Fruit fly (Drosophila melanogaster) whole organism, embryonic: ENCODE measurements around the gene ssp5.

Experiments
- ATbp ChIP-seq: fragments of 200-800 bp; sonication (Bioruptor generic); optimal IDR thresholded peaks from 2 replicates; lab custom pipeline; 2017; ENCODE audit warnings: missing biosample characterization, mild to moderate bottlenecking, missing genetic modification characterization, missing genetic modification reagents
- Adf1 ChIP-seq: fragments of 200-800 bp; sonication (Bioruptor generic); IDR thresholded peaks from 2 replicates; pipeline ENCODE4 v1.3.6; 2022; ENCODE audit warnings: missing biosample characterization, missing genetic modification characterization
- Awh ChIP-seq: fragments of 200-800 bp; sonication (Bioruptor generic); IDR thresholded peaks from 2 replicates; pipeline ENCODE4, ENCODE4 v1.3.6; 2022; ENCODE audit warnings: missing biosample characterization, missing genetic modification characterization
- B-H1 ChIP-seq: fragments of 200-800 bp; sonication (Bioruptor generic); IDR thresholded peaks from 3 replicates; pipeline ENCODE4 v1.3.6; 2022; ENCODE audit warnings: missing biosample characterization, missing genetic modification characterization
- Bdp1 ChIP-seq: fragments of 200-800 bp; sonication (Bioruptor generic); optimal IDR thresholded peaks from 3 replicates; lab custom pipeline; 2016; ENCODE audit warnings: missing biosample characterization, missing genetic modification characterization
- Blimp-1 ChIP-seq: fragments of 200-800 bp; sonication (Bioruptor generic); optimal IDR thresholded peaks from 3 replicates; lab custom pipeline; 2018; ENCODE audit warnings: missing biosample characterization, missing genetic modification characterization, mild to moderate bottlenecking, moderate library complexity, missing genetic modification reagents
- C15 ChIP-seq: fragments of 200-800 bp; sonication (Bioruptor generic); IDR thresholded peaks from 3 replicates; pipeline ENCODE4 v1.3.6; 2022; ENCODE audit warnings: missing biosample characterization, missing genetic modification characterization
- CG1024 ChIP-seq: fragments of 200-800 bp; sonication (Bioruptor generic); IDR thresholded peaks from 2 replicates; pipeline ENCODE4 v1.3.6; 2022; ENCODE audit warnings: missing biosample characterization, missing genetic modification characterization
- CG10366 ChIP-seq: fragments of 200-800 bp; sonication (Bioruptor generic); IDR thresholded peaks from 2 replicates; pipeline ENCODE4 v1.3.6; 2022; ENCODE audit warnings: missing biosample characterization, missing genetic modification characterization
- CG12219 ChIP-seq: fragments of 200-800 bp; sonication (Bioruptor generic); optimal IDR thresholded peaks from 3 replicates; lab custom pipeline; 2018; ENCODE audit warnings: missing biosample characterization, mild to moderate bottlenecking, missing genetic modification characterization
- CG12942 ChIP-seq: fragments of 200-800 bp; sonication (Bioruptor generic); optimal IDR thresholded peaks from 3 replicates; lab custom pipeline; 2016; ENCODE audit warnings: missing biosample characterization, missing genetic modification characterization
- CG14667 ChIP-seq: fragments of 200-800 bp; sonication (Bioruptor generic); IDR thresholded peaks from 2 replicates; pipeline ENCODE4 v1.3.6; 2022; ENCODE audit warnings: missing biosample characterization, missing genetic modification characterization
- CG14710 ChIP-seq: fragments of 200-800 bp; sonication (Bioruptor generic); optimal IDR thresholded peaks from 3 replicates; lab custom pipeline; 2019; ENCODE audit warnings: missing biosample characterization, mild to moderate bottlenecking, missing genetic modification characterization, moderate library complexity
- CG18262 ChIP-seq: fragments of 200-800 bp; optimal IDR thresholded peaks from 3 replicates; lab custom pipeline; 2019; ENCODE audit warnings: missing biosample characterization, mild to moderate bottlenecking, missing genetic modification characterization, moderate library complexity
- CG2129 ChIP-seq: fragments of 200-800 bp; sonication (Bioruptor generic); IDR thresholded peaks from 2 replicates; pipeline ENCODE4 v1.3.6; 2022; ENCODE audit warnings: missing biosample characterization, missing genetic modification characterization; ENCODE audit not compliant: partially characterized antibody
- CG2889 ChIP-seq: fragments of 200-800 bp; sonication (Bioruptor generic); IDR thresholded peaks from 3 replicates; pipeline ENCODE4 v1.3.6; 2022; ENCODE audit warnings: missing biosample characterization, missing genetic modification characterization
- CG3163 ChIP-seq: fragments of 200-800 bp; sonication (Bioruptor generic); optimal IDR thresholded peaks from 3 replicates; lab custom pipeline; 2016; ENCODE audit warnings: missing biosample characterization, missing genetic modification characterization
- CG34376 ChIP-seq: fragments of 200-800 bp; sonication (Bioruptor generic); optimal IDR thresholded peaks from 2 replicates; lab custom pipeline; 2018; ENCODE audit warnings: missing biosample characterization, mild to moderate bottlenecking, missing genetic modification characterization
- CG3838 ChIP-seq: fragments of 200-800 bp; sonication (Bioruptor generic); optimal IDR thresholded peaks from 3 replicates; lab custom pipeline; 2016; ENCODE audit warnings: missing biosample characterization, missing genetic modification characterization
- CG3847 ChIP-seq: fragments of 200-800 bp; sonication (Bioruptor generic); IDR thresholded peaks from 2 replicates; pipeline ENCODE4 v1.3.6; 2022; ENCODE audit warnings: missing biosample characterization, missing genetic modification characterization
- CG6175 ChIP-seq: fragments of 200-800 bp; sonication (Bioruptor generic); IDR thresholded peaks from 3 replicates; pipeline ENCODE4 v1.3.6; 2022; ENCODE audit warnings: missing biosample characterization, missing genetic modification characterization
- CG6791 ChIP-seq: fragments of 200-800 bp; sonication (Bioruptor generic); IDR thresholded peaks from 3 replicates; pipeline ENCODE4 v1.3.6; 2022; ENCODE audit warnings: missing biosample characterization, missing genetic modification characterization; ENCODE audit not compliant: partially characterized antibody
- CG7357 ChIP-seq: fragments of 200-800 bp; sonication (Bioruptor generic); IDR thresholded peaks from 3 replicates; pipeline ENCODE4 v1.3.6; 2022; ENCODE audit warnings: missing biosample characterization, missing genetic modification characterization
- CG9437 ChIP-seq: fragments of 200-800 bp; sonication (Bioruptor generic); optimal IDR thresholded peaks from 2 replicates; lab custom pipeline; 2018; ENCODE audit warnings: missing biosample characterization, mild to moderate bottlenecking, missing genetic modification characterization
- D19A ChIP-seq: fragments of 200-800 bp; optimal IDR thresholded peaks from 3 replicates; lab custom pipeline; 2019; ENCODE audit warnings: missing biosample characterization, mild to moderate bottlenecking, missing genetic modification characterization, moderate library complexity
- Fer2 ChIP-seq: fragments of 200-800 bp; sonication (Bioruptor generic); optimal IDR thresholded peaks from 2 replicates; lab custom pipeline; 2018; ENCODE audit warnings: missing biosample characterization, mild to moderate bottlenecking, missing genetic modification characterization, moderate library complexity
- GATAe ChIP-seq: fragments of 200-800 bp; sonication (Bioruptor generic); conservative IDR thresholded peaks from 2 replicates; pipeline ENCODE4 v1.3.6; 2022; ENCODE audit warnings: missing biosample characterization, missing genetic modification characterization
- Mad ChIP-seq: fragments of 200-800 bp; sonication (Bioruptor generic); optimal IDR thresholded peaks from 2 replicates; lab custom pipeline; 2016; ENCODE audit warnings: missing biosample characterization, missing genetic modification characterization
- NC2α ChIP-seq: fragments of 200-800 bp; sonication (Bioruptor generic); optimal IDR thresholded peaks from 2 replicates; lab custom pipeline; 2016; ENCODE audit warnings: missing biosample characterization, missing genetic modification characterization
- Optix ChIP-seq: fragments of 200-800 bp; sonication (Bioruptor generic); IDR thresholded peaks from 3 replicates; pipeline ENCODE4 v1.3.6; 2022; ENCODE audit warnings: missing biosample characterization, missing genetic modification characterization
- PHDP ChIP-seq: fragments of 200-800 bp; sonication (Bioruptor generic); optimal IDR thresholded peaks from 3 replicates; lab custom pipeline; 2018; ENCODE audit warnings: missing biosample characterization, mild to moderate bottlenecking, missing genetic modification characterization, moderate library complexity
- Taf1 ChIP-seq: fragments of 200-800 bp; sonication (Bioruptor generic); IDR thresholded peaks from 2 replicates; pipeline ENCODE4 v1.3.6; 2022; ENCODE audit warnings: missing biosample characterization, missing genetic modification characterization
- Trl ChIP-seq, 3 experiments: fragments of >200 bp in 2 of 3; fragments of 200-800 bp in 1 of 3; sonication (Bioruptor generic) in 1 of 3; optimal IDR thresholded peaks; 2 replicates in 1 of 3; 3 replicates in 2 of 3; lab custom pipeline; 2016 to 2017; ENCODE audit warnings: missing biosample characterization in 1 of 3, missing genetic modification characterization in 1 of 3
- ato ChIP-seq: fragments of 200-800 bp; sonication (Bioruptor generic); IDR thresholded peaks from 2 replicates; pipeline ENCODE4 v1.3.6; 2022; ENCODE audit warnings: missing biosample characterization, missing genetic modification characterization; ENCODE audit not compliant: partially characterized antibody
- caup ChIP-seq: fragments of 200-800 bp; sonication (Bioruptor generic); optimal IDR thresholded peaks from 3 replicates; lab custom pipeline; 2017; ENCODE audit warnings: missing biosample characterization, mild to moderate bottlenecking, missing genetic modification characterization, moderate library complexity; ENCODE audit not compliant: severe bottlenecking
- crp ChIP-seq, 2 experiments: fragments of 200-800 bp; sonication (Bioruptor generic); optimal IDR thresholded peaks; 2 replicates in 1 of 2; 3 replicates in 1 of 2; lab custom pipeline; 2017; ENCODE audit warnings: missing biosample characterization in 2 of 2, missing genetic modification characterization in 2 of 2, mild to moderate bottlenecking in 1 of 2, moderate library complexity in 1 of 2
- dmrt11E ChIP-seq: fragments of 200-800 bp; sonication (Bioruptor generic); optimal IDR thresholded peaks from 3 replicates; lab custom pipeline; 2018; ENCODE audit warnings: missing biosample characterization, mild to moderate bottlenecking, missing genetic modification characterization, moderate library complexity
- ems ChIP-seq: fragments of 200-800 bp; sonication (Bioruptor generic); optimal IDR thresholded peaks from 3 replicates; lab custom pipeline; 2016; ENCODE audit warnings: missing biosample characterization, missing genetic modification characterization
- gcm ChIP-seq: fragments of 200-800 bp; sonication (Bioruptor generic); optimal IDR thresholded peaks from 2 replicates; lab custom pipeline; 2019; ENCODE audit warnings: missing biosample characterization, mild to moderate bottlenecking, missing genetic modification characterization, moderate library complexity
- lab ChIP-seq: fragments of 200-800 bp; sonication (Bioruptor generic); optimal IDR thresholded peaks from 3 replicates; lab custom pipeline; 2017; ENCODE audit warnings: missing biosample characterization, missing genetic modification characterization, mild to moderate bottlenecking, moderate library complexity, missing genetic modification reagents
- nerfin-1 ChIP-seq: fragments of 200-800 bp; sonication (Bioruptor generic); optimal IDR thresholded peaks from 3 replicates; lab custom pipeline; 2019; ENCODE audit warnings: missing biosample characterization, mild to moderate bottlenecking, missing genetic modification characterization, moderate library complexity
- nom ChIP-seq: fragments of 200-800 bp; sonication (Bioruptor generic); optimal IDR thresholded peaks from 2 replicates; lab custom pipeline; 2017; ENCODE audit warnings: missing biosample characterization, missing genetic modification characterization, mild to moderate bottlenecking, moderate library complexity, missing genetic modification reagents
- psq ChIP-seq: fragments of 200-800 bp; sonication (Bioruptor generic); optimal IDR thresholded peaks from 2 replicates; lab custom pipeline; 2017; ENCODE audit warnings: missing biosample characterization, missing genetic modification characterization
- sisA ChIP-seq: fragments of 200-800 bp; sonication (Bioruptor generic); IDR thresholded peaks from 2 replicates; pipeline ENCODE4 v1.3.6; 2022; ENCODE audit warnings: missing biosample characterization, missing genetic modification characterization
- sna ChIP-seq: fragments of 200-800 bp; sonication (Bioruptor generic); IDR thresholded peaks from 2 replicates; pipeline ENCODE4 v1.3.6; 2022; ENCODE audit warnings: missing biosample characterization, missing genetic modification characterization; ENCODE audit not compliant: partially characterized antibody
- sqz ChIP-seq: fragments of 200-800 bp; sonication (Bioruptor generic); optimal IDR thresholded peaks from 3 replicates; lab custom pipeline; 2018; ENCODE audit warnings: missing biosample characterization, mild to moderate bottlenecking, missing genetic modification characterization
- zfh2 ChIP-seq: fragments of 200-800 bp; sonication (Bioruptor generic); optimal IDR thresholded peaks from 2 replicates; lab custom pipeline; 2016; ENCODE audit warnings: missing biosample characterization, missing genetic modification characterization

The ssp5 gene

DNA sequence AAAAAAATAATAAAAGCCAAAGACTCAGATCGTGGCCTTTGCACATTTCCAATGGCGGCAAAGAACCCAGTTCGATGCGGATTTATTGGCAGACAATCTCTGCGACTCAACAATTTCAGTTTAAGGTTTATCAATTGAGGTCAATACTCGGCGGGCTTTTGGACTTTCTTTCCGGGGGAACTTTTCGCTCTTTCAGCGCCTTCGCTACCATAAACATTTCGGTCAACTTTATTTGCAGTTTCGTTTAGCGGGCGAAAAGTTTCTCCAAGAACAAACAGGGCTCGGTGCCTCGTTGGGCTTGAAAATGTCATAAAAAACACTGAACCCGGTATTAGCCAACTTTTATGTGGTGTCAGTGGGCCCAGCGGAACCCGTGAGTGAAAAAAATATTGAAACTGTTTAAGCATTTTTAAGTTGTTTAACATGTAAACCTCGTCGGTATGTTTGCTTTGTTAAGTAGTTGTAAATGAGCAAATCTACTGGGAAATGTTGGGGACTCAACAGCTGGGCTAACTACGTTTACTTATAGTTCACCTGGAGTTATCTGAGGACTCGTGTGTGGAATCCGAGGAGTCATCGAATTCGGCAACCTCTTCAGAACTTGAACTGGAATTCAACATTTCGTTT, 41.3 kb upstream of the ssp5 start (continued):
- TF ChIP-seq lab (GFP tag; lab: Kevin White, UChicago) (peak; percentile 5), PHDP (tag; lab: Kevin White, UChicago) (peak; percentile 5), NC2α (GFP tag; lab: Kevin White, UChicago) (no peak), CG3163 (no peak), dmrt11E (no peak), ems (GFP tag; lab: Kevin White, UChicago) (no peak), CG12942 (GFP tag; lab: Kevin White, UChicago) (no peak), gcm (GFP tag; lab: Kevin White, UChicago) (no peak), sisA (GFP tag; lab: Robert Waterston, UW) (no peak), ATbp (peak; percentile 52), CG14710 (tag; lab: Kevin White, UChicago) (no peak), B-H1 (GFP tag; lab: Robert Waterston, UW) (no peak), Awh (GFP tag; lab: Robert Waterston, UW) (no peak)

DNA sequence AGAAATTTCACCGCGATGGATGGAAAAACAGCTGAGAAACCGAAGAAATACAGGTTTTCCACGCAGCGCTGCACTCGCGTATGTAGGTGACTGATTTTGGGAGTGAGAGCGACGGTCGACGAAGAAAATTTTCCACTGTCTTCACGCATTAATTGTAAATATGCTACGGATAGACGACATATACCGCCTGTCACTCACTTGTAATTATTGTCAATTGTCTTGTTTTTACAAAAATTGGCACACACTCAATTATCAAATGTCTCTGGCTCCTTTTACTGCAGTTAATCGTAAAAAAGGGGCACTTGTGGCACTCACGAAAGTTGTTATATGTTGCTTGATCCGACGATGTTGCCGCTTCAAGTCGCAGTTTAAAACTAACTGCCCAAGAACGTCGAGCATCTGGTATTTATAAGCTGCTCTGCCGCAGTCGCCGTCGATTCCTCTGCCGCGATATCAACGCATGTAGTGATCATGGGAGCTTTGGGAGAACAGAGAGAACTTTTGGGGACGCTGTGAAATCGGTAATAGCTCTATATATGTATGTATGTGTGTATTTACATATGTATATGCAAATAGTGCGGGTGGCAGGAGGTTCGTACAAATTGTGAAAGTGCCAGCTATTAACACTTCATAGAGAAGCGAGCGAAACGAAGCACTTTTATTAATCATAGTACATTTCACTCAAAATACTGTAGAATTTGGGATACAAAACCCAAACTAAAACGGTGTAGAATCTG, 39.8 kb upstream of the ssp5 start, which contains the start of gene mfas:
Gene mfas (minus strand): TSS at position 382 of the 737 bp plus-strand sequence.
- TF ChIP-seq sqz (peak; percentile 35), CG9437 (peak; percentile 1), Mad (GFP tag; lab: Kevin White, UChicago) (no peak), CG6175 (GFP tag; lab: Robert Waterston, UW) (no peak), CG12942 (GFP tag; lab: Kevin White, UChicago) (no peak), CG7357 (GFP tag; lab: Robert Waterston, UW) (no peak), Blimp-1 (GFP tag; lab: Kevin White, UChicago) (peak; percentile 55), CG14667 (GFP tag; lab: Robert Waterston, UW) (no peak), GATAe (GFP tag; lab: Robert Waterston, UW) (no peak), Bdp1 (GFP tag; lab: Kevin White, UChicago) (no peak), CG34376 (GFP tag; lab: Kevin White, UChicago) (no peak), CG6791 (GFP tag; lab: Robert Waterston, UW) (peak; percentile 34; the same call in 1 of the 3 replicates), D19A (tag; lab: Kevin White, UChicago) (no peak), CG3847 (no peak), zfh2 (GFP tag; lab: Kevin White, UChicago) (no peak), CG18262 (tag; lab: Kevin White, UChicago) (peak; percentile 2), Fer2 (tag; lab: Kevin White, UChicago) (no peak), Taf1 (GFP tag; lab: Robert Waterston, UW) (no peak), C15 (GFP tag; lab: Robert Waterston, UW) (no peak), Optix (GFP tag; lab: Robert Waterston, UW) (no peak), psq (GFP tag; lab: Kevin White, UChicago) (no peak), CG3838 (no peak), Trl (optimal IDR thresholded peaks at IDR 0.05; lab: Kevin White, UChicago) (peak; percentile 39 to 44), Trl (GFP tag; optimal IDR thresholded peaks at IDR 0.05; lab: Kevin White, UChicago) (no peak), CG10366 (GFP tag; lab: Robert Waterston, UW) (no peak), CG2889 (no peak), Adf1 (GFP tag; lab: Robert Waterston, UW) (peak; percentile 89), crp (GFP tag; optimal IDR thresholded peaks at IDR 0.05; lab: Kevin White, UChicago) (peak in 1 of 2 experiments; percentile 18), CG1024 (GFP tag; lab: Robert Waterston, UW) (peak; percentile 19; the same call in 1 of the 2 replicates), CG2129 (no peak), nom (GFP tag; lab: Kevin White, UChicago) (peak; percentile 23), CG12219 (GFP tag; lab: Kevin White, UChicago) (peak; percentile 7), sna (GFP tag; lab: Robert Waterston, UW) (no peak), nerfin-1 (tag; lab: Kevin White, UChicago) (no peak), ato (no peak), caup (GFP tag; lab: Kevin White, UChicago) (peak; percentile 23)
